Worm (Caenorhabditis elegans) whole organism, L1 larva: ENCODE measurements around the gene serp-1.1.

Experiments
- C04F5.9 ChIP-seq: sonication (generic microtip); optimal IDR thresholded peaks from 2 replicates; lab custom pipeline; 2016; ENCODE audit warnings: missing genetic modification characterization, missing compliant biosample characterization
- C16A3.4 ChIP-seq: fragments of 150-350 bp; optimal IDR thresholded peaks from 2 replicates; lab custom pipeline; 2014; ENCODE audit warnings: missing biosample characterization, missing genetic modification characterization
- C34B4.2 ChIP-seq: sonication (generic microtip); optimal IDR thresholded peaks from 2 replicates; lab custom pipeline; 2017; ENCODE audit warnings: mild to moderate bottlenecking, missing genetic modification characterization, missing compliant biosample characterization
- aha-1 ChIP-seq: fragments of 150-350 bp; optimal IDR thresholded peaks from 2 replicates; lab custom pipeline; 2014; ENCODE audit warnings: missing biosample characterization, missing genetic modification characterization
- alr-1 ChIP-seq: fragments of 200-800 bp; sonication (Bioruptor generic); optimal IDR thresholded peaks from 2 replicates; lab custom pipeline; 2018; ENCODE audit warnings: borderline replicate concordance, mild to moderate bottlenecking, missing genetic modification characterization, missing compliant biosample characterization
- ama-1 ChIP-seq: fragments of 150-350 bp; optimal IDR thresholded peaks from 2 replicates; lab custom pipeline; 2014
- blmp-1 ChIP-seq: fragments of 150-350 bp; optimal IDR thresholded peaks from 2 replicates; lab custom pipeline; 2014; ENCODE audit warnings: missing biosample characterization, missing genetic modification characterization
- ceh-63 ChIP-seq: fragments of 200-800 bp; sonication (Bioruptor generic); optimal IDR thresholded peaks from 2 replicates; lab custom pipeline; 2018; ENCODE audit warnings: mild to moderate bottlenecking, missing genetic modification characterization, missing compliant biosample characterization
- ceh-88 ChIP-seq: fragments of 200-800 bp; sonication (Bioruptor generic); IDR thresholded peaks from 2 replicates; pipeline ENCODE4 v1.3.6; 2022; ENCODE audit warnings: missing genetic modification characterization, missing compliant biosample characterization
- dpl-1 ChIP-seq, 3 experiments: fragments of 150-350 bp in 2 of 3; sonication (generic microtip) in 1 of 3; optimal IDR thresholded peaks; 2 replicates each; lab custom pipeline; 2014 to 2017; ENCODE audit warnings: missing biosample characterization in 3 of 3, missing genetic modification characterization in 3 of 3, missing genetic modification reagents in 3 of 3
- dsc-1 ChIP-seq: sonication (generic microtip); optimal IDR thresholded peaks from 2 replicates; lab custom pipeline; 2016; ENCODE audit warnings: mild to moderate bottlenecking, missing genetic modification characterization, missing compliant biosample characterization
- efl-1 ChIP-seq, 4 experiments: fragments of 150-350 bp; optimal IDR thresholded peaks in 3 of 4; peaks in 1 of 4; 1 replicate in 1 of 4; 2 replicates in 3 of 4; lab custom pipeline; 2014; ENCODE audit warnings: missing biosample characterization in 2 of 4, missing genetic modification characterization in 2 of 4, missing genetic modification reagents in 2 of 4
- fos-1 ChIP-seq: fragments of 150-350 bp; optimal IDR thresholded peaks from 2 replicates; lab custom pipeline; 2014; ENCODE audit warnings: missing biosample characterization, missing genetic modification characterization
- grh-1 ChIP-seq: fragments of 200-800 bp; sonication (Bioruptor generic); IDR thresholded peaks from 2 replicates; pipeline ENCODE4 v1.3.6; 2022; ENCODE audit warnings: missing genetic modification reagents, missing genetic modification characterization, missing compliant biosample characterization
- hlh-17 ChIP-seq: fragments of 200-800 bp; sonication (Bioruptor generic); optimal IDR thresholded peaks from 2 replicates; lab custom pipeline; 2018; ENCODE audit warnings: missing genetic modification characterization, mild to moderate bottlenecking, missing compliant biosample characterization, moderate library complexity, borderline replicate concordance
- hpl-2 ChIP-seq: fragments of 150-350 bp; optimal IDR thresholded peaks from 2 replicates; lab custom pipeline; 2014; ENCODE audit warnings: missing biosample characterization, missing genetic modification reagents, missing genetic modification characterization
- irx-1 ChIP-seq: sonication (generic microtip); optimal IDR thresholded peaks from 2 replicates; lab custom pipeline; 2016; ENCODE audit warnings: missing genetic modification characterization, missing compliant biosample characterization
- lin-13 ChIP-seq: fragments of 150-350 bp; optimal IDR thresholded peaks from 2 replicates; lab custom pipeline; 2014; ENCODE audit warnings: missing biosample characterization, missing genetic modification reagents, missing genetic modification characterization
- lin-14 ChIP-seq: fragments of 200-800 bp; sonication (Bioruptor generic); optimal IDR thresholded peaks from 2 replicates; lab custom pipeline; 2018; ENCODE audit warnings: mild to moderate bottlenecking, missing genetic modification characterization, moderate library complexity, missing compliant biosample characterization
- lsy-2 ChIP-seq, 2 experiments: fragments of 150-350 bp; optimal IDR thresholded peaks; 2 replicates each; lab custom pipeline; 2014; ENCODE audit warnings: missing biosample characterization in 2 of 2, missing genetic modification characterization in 2 of 2
- mab-9 ChIP-seq: fragments of 200-800 bp; sonication (Bioruptor generic); IDR thresholded peaks from 2 replicates; pipeline ENCODE4 v1.3.6; 2022; ENCODE audit warnings: missing genetic modification reagents, missing genetic modification characterization, missing compliant biosample characterization
- mep-1 ChIP-seq: fragments of 150-350 bp; optimal IDR thresholded peaks from 2 replicates; lab custom pipeline; 2014; ENCODE audit warnings: missing biosample characterization, missing genetic modification characterization
- nhr-19 ChIP-seq: fragments of 200-800 bp; sonication (Bioruptor generic); conservative IDR thresholded peaks from 2 replicates; pipeline ENCODE4 v1.3.6; 2022; ENCODE audit warnings: missing genetic modification characterization, missing compliant biosample characterization
- nhr-237 ChIP-seq: fragments of 150-350 bp; optimal IDR thresholded peaks from 2 replicates; lab custom pipeline; 2014; ENCODE audit warnings: missing biosample characterization, missing genetic modification characterization
- nhr-28 ChIP-seq: fragments of 150-350 bp; optimal IDR thresholded peaks from 2 replicates; lab custom pipeline; 2014; ENCODE audit warnings: missing biosample characterization, missing genetic modification characterization
- nhr-77 ChIP-seq: fragments of 150-350 bp; optimal IDR thresholded peaks from 2 replicates; lab custom pipeline; 2014; ENCODE audit warnings: missing biosample characterization, missing genetic modification characterization
- nhr-85 ChIP-seq: sonication (generic microtip); peaks from one replicate; lab custom pipeline; 2016; ENCODE audit warnings: missing genetic modification characterization, inconsistent platforms, missing compliant biosample characterization
- pqm-1 ChIP-seq: sonication (generic microtip); optimal IDR thresholded peaks from 3 replicates; lab custom pipeline; 2017; ENCODE audit warnings: missing biosample characterization, missing genetic modification characterization
- rnt-1 ChIP-seq: sonication (generic microtip); optimal IDR thresholded peaks from 2 replicates; lab custom pipeline; 2016; ENCODE audit warnings: mild to moderate bottlenecking, missing genetic modification characterization, moderate library complexity, missing compliant biosample characterization
- skn-1 ChIP-seq: fragments of 150-350 bp; optimal IDR thresholded peaks from 2 replicates; lab custom pipeline; 2014; ENCODE audit warnings: missing biosample characterization, missing genetic modification characterization
- snpc-4 ChIP-seq: fragments of 150-350 bp; optimal IDR thresholded peaks from 2 replicates; lab custom pipeline; 2014; ENCODE audit warnings: missing biosample characterization, missing genetic modification characterization
- snu-23 ChIP-seq: sonication (generic microtip); optimal IDR thresholded peaks from 2 replicates; lab custom pipeline; 2016; ENCODE audit warnings: missing genetic modification characterization, missing compliant biosample characterization
- sox-4 ChIP-seq: sonication (generic microtip); optimal IDR thresholded peaks from 2 replicates; lab custom pipeline; 2016; ENCODE audit warnings: missing genetic modification characterization, missing compliant biosample characterization
- sup-37 ChIP-seq: fragments of 200-800 bp; sonication (Bioruptor generic); optimal IDR thresholded peaks from 2 replicates; lab custom pipeline; 2018; ENCODE audit warnings: mild to moderate bottlenecking, missing genetic modification characterization, missing compliant biosample characterization
- swsn-7 ChIP-seq: sonication (generic microtip); optimal IDR thresholded peaks from 2 replicates; lab custom pipeline; 2016; ENCODE audit warnings: missing genetic modification characterization, missing compliant biosample characterization
- tlp-1 ChIP-seq: fragments of 150-350 bp; optimal IDR thresholded peaks from 2 replicates; lab custom pipeline; 2014; ENCODE audit warnings: missing biosample characterization, missing genetic modification characterization
- unc-130 ChIP-seq: fragments of 150-350 bp; optimal IDR thresholded peaks from 2 replicates; lab custom pipeline; 2017; ENCODE audit warnings: missing biosample characterization, missing genetic modification characterization, inconsistent platforms
- unc-30 ChIP-seq: sonication (generic microtip); optimal IDR thresholded peaks from 2 replicates; lab custom pipeline; 2017; ENCODE audit warnings: missing biosample characterization, missing genetic modification characterization
- unc-62 ChIP-seq: fragments of 150-350 bp; optimal IDR thresholded peaks from 2 replicates; lab custom pipeline; 2014; ENCODE audit warnings: missing biosample characterization, missing genetic modification reagents, missing genetic modification characterization
- unc-98 ChIP-seq: fragments of 200-800 bp; sonication (Bioruptor generic); IDR thresholded peaks from 2 replicates; pipeline ENCODE4 v1.3.6; 2022; ENCODE audit warnings: missing genetic modification characterization, missing compliant biosample characterization
- zag-1 ChIP-seq: fragments of 150-350 bp; optimal IDR thresholded peaks from 2 replicates; lab custom pipeline; 2014; ENCODE audit warnings: missing biosample characterization, missing genetic modification characterization
- ztf-11 ChIP-seq, 2 experiments: sonication (generic microtip); optimal IDR thresholded peaks; 2 replicates each; lab custom pipeline; 2016 to 2017; ENCODE audit warnings: missing genetic modification characterization in 2 of 2, missing biosample characterization in 1 of 2, missing compliant biosample characterization in 1 of 2
- ztf-4 ChIP-seq: fragments of 150-350 bp; optimal IDR thresholded peaks from 2 replicates; lab custom pipeline; 2014; ENCODE audit warnings: missing biosample characterization, missing genetic modification characterization

serp-1.1 gene

ce11 chrX:15865868-15866555 is 24.6 kb downstream of the serp-1.1 start, which contains the start of the genes csb-1 and F53H4.4 (continued):
- TF ChIP-seq hpl-2 (GFP tag; lab: Kevin White, UChicago) (no peak), pqm-1 (no peak), snpc-4 (tag; lab: Kevin White, UChicago) (peak; percentile 47), sup-37 (GFP tag; lab: Kevin White, UChicago) (no peak), irx-1 (tag; lab: Kevin White, UChicago) (peak; percentile 46), sox-4 (tag; lab: Kevin White, UChicago) (peak; percentile 48), alr-1 (tag; lab: Kevin White, UChicago) (no peak), nhr-77 (tag; lab: Kevin White, UChicago) (peak; percentile 55), ceh-88 (no peak), ztf-4 (no peak), grh-1 (GFP tag; lab: Robert Waterston, UW) (no peak), nhr-28 (tag; lab: Kevin White, UChicago) (no peak), mep-1 (tag; lab: Kevin White, UChicago) (peak; percentile 84), snu-23 (GFP tag; lab: Kevin White, UChicago) (peak; percentile 78), nhr-237 (tag; lab: Kevin White, UChicago) (no peak), ceh-63 (no peak), zag-1 (no peak), unc-130 (tag; lab: Kevin White, UChicago) (peak; percentile 78), C34B4.2 (tag; lab: Kevin White, UChicago) (no peak), lsy-2 (tag; optimal IDR thresholded peaks at IDR 0.05; lab: Kevin White, UChicago) (peak; percentile 77 to 87), efl-1 (optimal IDR thresholded peaks at IDR 0.05; lab: Kevin White, UChicago) (peak; percentile 56 to 66), efl-1 (GFP tag; optimal IDR thresholded peaks at IDR 0.05 in 1 of 2; lab: Kevin White, UChicago) (peak in 1 of 2 experiments; percentile 49), unc-30 (tag; lab: Kevin White, UChicago) (no peak), rnt-1 (peak; percentile 88), hlh-17 (GFP tag; lab: Kevin White, UChicago) (no peak), nhr-19 (GFP tag; lab: Robert Waterston, UW) (peak; percentile 71), lin-13 (GFP tag; lab: Kevin White, UChicago) (peak; percentile 56), C16A3.4 (tag; lab: Kevin White, UChicago) (peak; percentile 84), unc-98 (0 out of 2 replicates have a peak, but pooled peaks have one; percentile 34), swsn-7 (tag; lab: Kevin White, UChicago) (peak; percentile 62), unc-62 (GFP tag; lab: Kevin White, UChicago) (no peak), C04F5.9 (no peak), fos-1 (tag; lab: Kevin White, UChicago) (no peak), ztf-11 (tag; optimal IDR thresholded peaks at IDR 0.05; lab: Kevin White, UChicago) (peak in 1 of 2 experiments; percentile 42)

ce11 chrX:15869589-15869988 is 28.2 kb downstream of the serp-1.1 start:
- TF ChIP-seq blmp-1 (tag; lab: Kevin White, UChicago) (peak; percentile 12), tlp-1 (no peak)

DNA sequence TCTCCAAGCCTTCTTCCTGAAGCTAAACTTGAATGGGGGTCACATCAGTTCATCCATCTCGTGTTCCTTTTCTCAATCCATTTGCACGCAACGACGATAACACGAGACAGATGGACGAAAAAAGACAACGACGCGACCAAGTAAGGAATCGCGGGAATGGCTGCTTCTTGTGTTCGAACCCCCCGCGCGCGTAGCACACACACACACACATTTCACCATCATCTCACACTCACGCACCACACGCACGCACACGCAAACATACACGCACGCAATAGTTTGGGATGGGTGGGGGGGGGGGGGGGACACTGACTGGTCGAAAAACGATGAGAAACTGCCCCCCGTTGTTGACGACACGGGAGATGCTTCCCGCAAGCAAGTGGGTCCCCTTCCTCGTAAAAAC is 35.6 kb downstream of the serp-1.1 start:
- TF ChIP-seq ama-1 (lab: Kevin White, UChicago) = no peak
- TF ChIP-seq dpl-1 (GFP tag; optimal IDR thresholded peaks at IDR 0.05; lab: Kevin White, UChicago) = no peak
- no peak for TF ChIP-seq dsc-1 (tag; lab: Kevin White, UChicago)
- peak; percentile 38 for TF ChIP-seq lin-14 (GFP tag; lab: Kevin White, UChicago)
- no peak for TF ChIP-seq skn-1 (tag; lab: Kevin White, UChicago)
- peak; percentile 61 for TF ChIP-seq nhr-85 (tag; lab: Kevin White, UChicago)
- no peak for TF ChIP-seq mab-9
- TF ChIP-seq aha-1 (tag; lab: Kevin White, UChicago) = no peak
- TF ChIP-seq, all 84 proteins: peak for 2
